Worm (Caenorhabditis elegans) whole organism, L3 larva: ENCODE data around the gene T22G5.1.
A peak's percentile ranks its signal among the peaks of the same experiment; 100 is the strongest.

Experiments used
- R02D3.7 ChIP-seq: fragments of 150-350 bp; optimal IDR thresholded peaks from 2 replicates; lab custom pipeline; 2014; ENCODE audit warnings: missing biosample characterization, missing genetic modification characterization
- ZK546.5 ChIP-seq: sonication (generic microtip); optimal IDR thresholded peaks from 2 replicates; lab custom pipeline; 2017; ENCODE audit warnings: missing biosample characterization, missing genetic modification characterization
- aly-2 ChIP-seq: fragments of 150-350 bp; optimal IDR thresholded peaks from 2 replicates; lab custom pipeline; 2014; ENCODE audit warnings: missing biosample characterization, missing genetic modification characterization
- ama-1 ChIP-seq: fragments of 150-350 bp; optimal IDR thresholded peaks from 2 replicates; lab custom pipeline; 2018
- ceh-16 ChIP-seq: sonication (generic microtip); optimal IDR thresholded peaks from 2 replicates; lab custom pipeline; 2017; ENCODE audit warnings: missing biosample characterization, missing genetic modification characterization
- ceh-28 ChIP-seq: fragments of 150-350 bp; optimal IDR thresholded peaks from 2 replicates; lab custom pipeline; 2014; ENCODE audit warnings: missing biosample characterization, missing genetic modification reagents, missing genetic modification characterization
- ceh-82 ChIP-seq: fragments of 150-350 bp; optimal IDR thresholded peaks from 2 replicates; lab custom pipeline; 2014; ENCODE audit warnings: missing biosample characterization, missing genetic modification characterization
- ceh-9 ChIP-seq: sonication (generic microtip); optimal IDR thresholded peaks from 2 replicates; lab custom pipeline; 2018; ENCODE audit warnings: missing biosample characterization, missing genetic modification characterization
- daf-12 ChIP-seq: fragments of 150-350 bp; optimal IDR thresholded peaks from 2 replicates; lab custom pipeline; 2014; ENCODE audit warnings: missing biosample characterization, missing genetic modification reagents, missing genetic modification characterization
- egl-27 ChIP-seq: sonication (generic microtip); optimal IDR thresholded peaks from 4 replicates; lab custom pipeline; 2017; ENCODE audit warnings: missing biosample characterization, missing genetic modification reagents, missing genetic modification characterization
- egl-5 ChIP-seq: fragments of 150-350 bp; optimal IDR thresholded peaks from 2 replicates; lab custom pipeline; 2017; ENCODE audit warnings: missing biosample characterization, missing genetic modification reagents, missing genetic modification characterization, inconsistent platforms
- elt-1 ChIP-seq: fragments of 150-350 bp; optimal IDR thresholded peaks from 2 replicates; lab custom pipeline; 2014; ENCODE audit warnings: missing biosample characterization, missing genetic modification characterization
- elt-2 ChIP-seq: sonication (generic microtip); optimal IDR thresholded peaks from 2 replicates; lab custom pipeline; 2016; ENCODE audit warnings: missing genetic modification reagents, mild to moderate bottlenecking, missing genetic modification characterization, missing compliant biosample characterization
- elt-3 ChIP-seq, 3 experiments: fragments of 150-350 bp in 1 of 3; sonication (generic microtip) in 2 of 3; optimal IDR thresholded peaks; 2 replicates in 2 of 3; 4 replicates in 1 of 3; lab custom pipeline; 2014 to 2017; ENCODE audit warnings: missing biosample characterization in 3 of 3, missing genetic modification characterization in 3 of 3
- eor-1 ChIP-seq, 2 experiments: fragments of 150-350 bp; optimal IDR thresholded peaks; 2 replicates each; lab custom pipeline; 2014 to 2018; ENCODE audit warnings: missing biosample characterization in 2 of 2, missing genetic modification characterization in 2 of 2
- fkh-10 ChIP-seq: sonication (generic microtip); optimal IDR thresholded peaks from 2 replicates; lab custom pipeline; 2017; ENCODE audit warnings: missing biosample characterization, missing genetic modification reagents, missing genetic modification characterization
- fkh-2 ChIP-seq: fragments of 150-350 bp; optimal IDR thresholded peaks from 2 replicates; lab custom pipeline; 2014; ENCODE audit warnings: missing biosample characterization, missing genetic modification reagents, missing genetic modification characterization
- fos-1 ChIP-seq: fragments of 150-350 bp; optimal IDR thresholded peaks from 2 replicates; lab custom pipeline; 2014; ENCODE audit warnings: missing biosample characterization, missing genetic modification characterization
- hmg-11 ChIP-seq: sonication (generic microtip); optimal IDR thresholded peaks from 2 replicates; lab custom pipeline; 2016; ENCODE audit warnings: missing genetic modification characterization, missing compliant biosample characterization
- jun-1 ChIP-seq: fragments of 150-350 bp; optimal IDR thresholded peaks from 2 replicates; lab custom pipeline; 2014; ENCODE audit warnings: missing biosample characterization, missing genetic modification reagents, missing genetic modification characterization
- lin-15B ChIP-seq: fragments of 150-350 bp; optimal IDR thresholded peaks from 2 replicates; lab custom pipeline; 2014; ENCODE audit warnings: missing biosample characterization, missing genetic modification characterization
- lin-39 ChIP-seq: fragments of 150-350 bp; optimal IDR thresholded peaks from 2 replicates; lab custom pipeline; 2018; ENCODE audit warnings: missing biosample characterization, missing genetic modification reagents, missing genetic modification characterization
- lsy-12 ChIP-seq: sonication (generic microtip); optimal IDR thresholded peaks from 2 replicates; lab custom pipeline; 2016; ENCODE audit warnings: mild to moderate bottlenecking, missing genetic modification characterization, missing compliant biosample characterization
- mdl-1 ChIP-seq: fragments of 150-350 bp; optimal IDR thresholded peaks from 2 replicates; lab custom pipeline; 2014; ENCODE audit warnings: missing biosample characterization, missing genetic modification characterization
- mml-1 ChIP-seq: fragments of 150-350 bp; sonication (generic microtip); optimal IDR thresholded peaks from 3 replicates; lab custom pipeline; 2014; ENCODE audit warnings: missing biosample characterization, missing genetic modification characterization
- nfya-1 ChIP-seq: sonication (generic microtip); optimal IDR thresholded peaks from 2 replicates; lab custom pipeline; 2017; ENCODE audit warnings: missing genetic modification characterization, mild to moderate bottlenecking, missing compliant biosample characterization, antibody characterized with exemption, moderate library complexity; ENCODE audit not compliant: insufficient read depth
- nhr-11 ChIP-seq: fragments of 150-350 bp; optimal IDR thresholded peaks from 2 replicates; lab custom pipeline; 2014; ENCODE audit warnings: missing biosample characterization, missing genetic modification characterization
- nhr-12 ChIP-seq: fragments of 150-350 bp; optimal IDR thresholded peaks from 2 replicates; lab custom pipeline; 2014; ENCODE audit warnings: missing biosample characterization, missing genetic modification characterization
- nhr-23 ChIP-seq: fragments of 150-350 bp; optimal IDR thresholded peaks from 2 replicates; lab custom pipeline; 2014; ENCODE audit warnings: missing biosample characterization, missing genetic modification reagents, missing genetic modification characterization
- nhr-237 ChIP-seq: fragments of 150-350 bp; optimal IDR thresholded peaks from 2 replicates; lab custom pipeline; 2014; ENCODE audit warnings: missing biosample characterization, missing genetic modification characterization
- nhr-25 ChIP-seq: sonication (generic microtip); optimal IDR thresholded peaks from 2 replicates; lab custom pipeline; 2017; ENCODE audit warnings: missing biosample characterization, missing genetic modification characterization
- nhr-28 ChIP-seq: fragments of 150-350 bp; optimal IDR thresholded peaks from 2 replicates; lab custom pipeline; 2014; ENCODE audit warnings: missing biosample characterization, missing genetic modification characterization
- nhr-43 ChIP-seq: sonication (generic microtip); optimal IDR thresholded peaks from 2 replicates; lab custom pipeline; 2016; ENCODE audit warnings: mild to moderate bottlenecking, missing genetic modification characterization, missing compliant biosample characterization; ENCODE audit not compliant: poor library complexity, severe bottlenecking
- nhr-67 ChIP-seq: fragments of 150-350 bp; optimal IDR thresholded peaks from 2 replicates; lab custom pipeline; 2014; ENCODE audit warnings: missing biosample characterization, missing genetic modification characterization
- nhr-76 ChIP-seq: fragments of 150-350 bp; sonication (generic microtip); optimal IDR thresholded peaks from 5 replicates; lab custom pipeline; 2014; ENCODE audit warnings: missing biosample characterization, missing genetic modification characterization
- nhr-77 ChIP-seq: fragments of 150-350 bp; optimal IDR thresholded peaks from 2 replicates; lab custom pipeline; 2014; ENCODE audit warnings: missing biosample characterization, missing genetic modification characterization
- pha-4 ChIP-seq: fragments of 150-350 bp; optimal IDR thresholded peaks from 2 replicates; lab custom pipeline; 2014; ENCODE audit warnings: missing biosample characterization, missing genetic modification reagents, missing genetic modification characterization
- pqm-1 ChIP-seq: fragments of 150-350 bp; optimal IDR thresholded peaks from 2 replicates; lab custom pipeline; 2017; ENCODE audit warnings: missing biosample characterization, missing genetic modification characterization, inconsistent platforms
- sea-2 ChIP-seq: fragments of 150-350 bp; sonication (generic microtip); optimal IDR thresholded peaks from 4 replicates; lab custom pipeline; 2014; ENCODE audit warnings: missing biosample characterization, missing genetic modification reagents, missing genetic modification characterization
- skn-1 ChIP-seq: fragments of 150-350 bp; optimal IDR thresholded peaks from 2 replicates; lab custom pipeline; 2014; ENCODE audit warnings: missing biosample characterization, missing genetic modification characterization
- snpc-4 ChIP-seq: fragments of 150-350 bp; optimal IDR thresholded peaks from 2 replicates; lab custom pipeline; 2014; ENCODE audit warnings: missing biosample characterization, missing genetic modification characterization
- tbx-2 ChIP-seq: sonication (generic microtip); optimal IDR thresholded peaks from 2 replicates; lab custom pipeline; 2016; ENCODE audit warnings: mild to moderate bottlenecking, missing genetic modification characterization, missing compliant biosample characterization
- unc-39 ChIP-seq: sonication (generic microtip); optimal IDR thresholded peaks from 4 replicates; lab custom pipeline; 2017; ENCODE audit warnings: missing biosample characterization, missing genetic modification characterization
- unc-62 ChIP-seq: fragments of 150-350 bp; sonication (generic microtip); optimal IDR thresholded peaks from 4 replicates; lab custom pipeline; 2014; ENCODE audit warnings: missing biosample characterization, missing genetic modification reagents, missing genetic modification characterization
- zag-1 ChIP-seq: fragments of 150-350 bp; optimal IDR thresholded peaks from 2 replicates; lab custom pipeline; 2014; ENCODE audit warnings: missing biosample characterization, missing genetic modification characterization
- ztf-11 ChIP-seq: fragments of 150-350 bp; optimal IDR thresholded peaks from 2 replicates; lab custom pipeline; 2014; ENCODE audit warnings: missing biosample characterization, missing genetic modification characterization
- ztf-4 ChIP-seq: fragments of 150-350 bp; optimal IDR thresholded peaks from 2 replicates; lab custom pipeline; 2014; ENCODE audit warnings: missing biosample characterization, missing genetic modification characterization

T22G5.1 gene

ce11 chrV:13909400-13909799, 32.8 kb downstream of the T22G5.1 start, which contains the start of gene C06B3.7:
TSS of gene C06B3.7 (plus strand) at chrV:13909686.
- TF ChIP-seq fkh-2 (tag; lab: Kevin White, UChicago) (no peak), eor-1 (tag; optimal IDR thresholded peaks at IDR 0.05; lab: Kevin White, UChicago) (no peak), lin-15B (tag; lab: Kevin White, UChicago) (peak; percentile 27), ceh-28 (tag; lab: Kevin White, UChicago) (peak; percentile 58), fos-1 (no peak), lin-39 (peak; percentile 92), jun-1 (tag; lab: Kevin White, UChicago) (peak; percentile 92), pha-4 (peak; percentile 94), nhr-43 (tag; lab: Kevin White, UChicago) (peak; percentile 79), unc-39 (tag; lab: Kevin White, UChicago) (no peak), ztf-11 (no peak), ZK546.5 (tag; lab: Kevin White, UChicago) (no peak), ztf-4 (no peak), ama-1 (lab: Kevin White, UChicago) (no peak), snpc-4 (no peak), egl-5 (peak; percentile 99), nhr-77 (no peak), tbx-2 (no peak), nhr-11 (tag; lab: Kevin White, UChicago) (peak; percentile 27), hmg-11 (tag; lab: Kevin White, UChicago) (no peak), R02D3.7 (tag; lab: Kevin White, UChicago) (no peak), daf-12 (tag; lab: Kevin White, UChicago) (no peak), nhr-23 (peak; percentile 86), fkh-10 (GFP tag; lab: Kevin White, UChicago) (no peak), nhr-25 (tag; lab: Kevin White, UChicago) (peak; percentile 52), elt-1 (tag; lab: Kevin White, UChicago) (no peak), elt-3 (tag; optimal IDR thresholded peaks at IDR 0.05; lab: Kevin White, UChicago) (peak in 1 of 3 experiments; percentile 23), nhr-28 (tag; lab: Kevin White, UChicago) (no peak), ceh-82 (tag; lab: Kevin White, UChicago) (no peak), nfya-1 (tag; lab: Kevin White, UChicago) (peak; percentile 90), mdl-1 (peak; percentile 75), egl-27 (tag; lab: Kevin White, UChicago) (no peak), nhr-76 (tag; lab: Kevin White, UChicago) (no peak), ceh-9 (tag; lab: Kevin White, UChicago) (no peak), sea-2 (GFP tag; lab: Kevin White, UChicago) (no peak), zag-1 (tag; lab: Kevin White, UChicago) (no peak), ceh-16 (tag; lab: Kevin White, UChicago) (no peak), mml-1 (tag; lab: Kevin White, UChicago) (no peak), pqm-1 (tag; lab: Kevin White, UChicago) (peak; percentile 95), unc-62 (GFP tag; lab: Kevin White, UChicago) (no peak), nhr-12 (tag; lab: Kevin White, UChicago) (no peak), elt-2 (tag; lab: Kevin White, UChicago) (peak; percentile 92), lsy-12 (tag; lab: Kevin White, UChicago) (peak; percentile 16), aly-2 (tag; lab: Kevin White, UChicago) (no peak), nhr-67 (tag; lab: Kevin White, UChicago) (no peak), skn-1 (tag; lab: Kevin White, UChicago) (peak; percentile 72), nhr-237 (tag; lab: Kevin White, UChicago) (no peak)
